Worm (Caenorhabditis elegans) whole organism, mixed stage, embryonic: Measurements from ENCODE around the gene F48E8.8.

Source experiments
- M03D4.4 ChIP-seq: sonication (generic microtip); optimal IDR thresholded peaks from 2 replicates; lab custom pipeline; 2017; ENCODE audit warnings: mild to moderate bottlenecking, missing genetic modification characterization, missing compliant biosample characterization
- bed-3 ChIP-seq: fragments of 200-800 bp; sonication (Bioruptor generic); optimal IDR thresholded peaks from 3 replicates; lab custom pipeline; 2018; ENCODE audit warnings: mild to moderate bottlenecking, missing genetic modification characterization, moderate library complexity, missing compliant biosample characterization
- blmp-1 ChIP-seq: fragments of 150-350 bp; optimal IDR thresholded peaks from 2 replicates; lab custom pipeline; 2014; ENCODE audit warnings: missing biosample characterization, missing genetic modification characterization
- ceh-39 ChIP-seq: fragments of 150-350 bp; optimal IDR thresholded peaks from 2 replicates; lab custom pipeline; 2014; ENCODE audit warnings: missing biosample characterization, missing genetic modification characterization
- ceh-43 ChIP-seq: fragments of 200-800 bp; sonication (Bioruptor generic); optimal IDR thresholded peaks from 2 replicates; lab custom pipeline; 2018; ENCODE audit warnings: mild to moderate bottlenecking, missing genetic modification characterization, moderate library complexity, missing compliant biosample characterization
- ceh-83 ChIP-seq: fragments of 200-800 bp; sonication (Bioruptor generic); optimal IDR thresholded peaks from 2 replicates; lab custom pipeline; 2018; ENCODE audit warnings: mild to moderate bottlenecking, missing genetic modification characterization, missing compliant biosample characterization
- cnd-1 ChIP-seq: fragments of 200-800 bp; sonication (Bioruptor generic); optimal IDR thresholded peaks from 2 replicates; lab custom pipeline; 2018; ENCODE audit warnings: mild to moderate bottlenecking, missing genetic modification characterization, missing compliant biosample characterization
- drap-1 ChIP-seq: fragments of 200-800 bp; sonication (Bioruptor generic); optimal IDR thresholded peaks from 3 replicates; lab custom pipeline; 2018; ENCODE audit warnings: mild to moderate bottlenecking, missing genetic modification characterization, missing compliant biosample characterization
- elt-1 ChIP-seq: sonication (generic microtip); optimal IDR thresholded peaks from 2 replicates; lab custom pipeline; 2017; ENCODE audit warnings: missing genetic modification characterization, mild to moderate bottlenecking, missing compliant biosample characterization, antibody characterized with exemption, moderate library complexity, borderline replicate concordance; ENCODE audit not compliant: insufficient read depth
- elt-3 ChIP-seq: fragments of 150-350 bp; optimal IDR thresholded peaks from 2 replicates; lab custom pipeline; 2014; ENCODE audit warnings: missing biosample characterization, missing genetic modification characterization
- flh-1 ChIP-seq: fragments of 200-800 bp; sonication (Bioruptor generic); optimal IDR thresholded peaks from 2 replicates; lab custom pipeline; 2018; ENCODE audit warnings: mild to moderate bottlenecking, missing genetic modification characterization, moderate library complexity, missing compliant biosample characterization
- ham-2 ChIP-seq: fragments of 200-800 bp; sonication (Bioruptor generic); optimal IDR thresholded peaks from 2 replicates; lab custom pipeline; 2018; ENCODE audit warnings: mild to moderate bottlenecking, missing genetic modification characterization, missing compliant biosample characterization
- hlh-1 ChIP-seq: fragments of 150-350 bp; optimal IDR thresholded peaks from 2 replicates; lab custom pipeline; 2014; ENCODE audit warnings: missing biosample characterization, missing genetic modification reagents, missing genetic modification characterization
- lin-13 ChIP-seq: fragments of 150-350 bp; optimal IDR thresholded peaks from 2 replicates; lab custom pipeline; 2014; ENCODE audit warnings: missing biosample characterization, missing genetic modification characterization
- lin-32 ChIP-seq: fragments of 200-800 bp; sonication (Bioruptor generic); optimal IDR thresholded peaks from 2 replicates; lab custom pipeline; 2018; ENCODE audit warnings: mild to moderate bottlenecking, missing genetic modification characterization, missing compliant biosample characterization
- lsy-2 ChIP-seq: fragments of 150-350 bp; optimal IDR thresholded peaks from 2 replicates; lab custom pipeline; 2014; ENCODE audit warnings: missing biosample characterization, missing genetic modification characterization
- mab-5 ChIP-seq: fragments of 150-350 bp; optimal IDR thresholded peaks from 2 replicates; lab custom pipeline; 2014; ENCODE audit warnings: missing biosample characterization, missing genetic modification characterization
- mls-2 ChIP-seq: sonication (generic microtip); optimal IDR thresholded peaks from 2 replicates; lab custom pipeline; 2016; ENCODE audit warnings: mild to moderate bottlenecking, missing genetic modification characterization, moderate library complexity, missing compliant biosample characterization
- nhr-12 ChIP-seq: fragments of 150-350 bp; optimal IDR thresholded peaks from 2 replicates; lab custom pipeline; 2014; ENCODE audit warnings: missing biosample characterization, missing genetic modification characterization
- nhr-2 ChIP-seq: fragments of 150-350 bp; optimal IDR thresholded peaks from 2 replicates; lab custom pipeline; 2014; ENCODE audit warnings: missing biosample characterization, missing genetic modification characterization
- nhr-28 ChIP-seq: fragments of 150-350 bp; optimal IDR thresholded peaks from 2 replicates; lab custom pipeline; 2014; ENCODE audit warnings: missing biosample characterization, missing genetic modification characterization
- nhr-76 ChIP-seq: sonication (generic microtip); optimal IDR thresholded peaks from 2 replicates; lab custom pipeline; 2017; ENCODE audit warnings: missing biosample characterization, missing genetic modification characterization
- sem-2 ChIP-seq: fragments of 200-800 bp; sonication (Bioruptor generic); optimal IDR thresholded peaks from 2 replicates; lab custom pipeline; 2018; ENCODE audit warnings: mild to moderate bottlenecking, missing genetic modification characterization, missing compliant biosample characterization
- snpc-4 ChIP-seq: fragments of 150-350 bp; optimal IDR thresholded peaks from 2 replicates; lab custom pipeline; 2014; ENCODE audit warnings: missing biosample characterization, missing genetic modification characterization
- sptf-1 ChIP-seq: sonication (generic microtip); optimal IDR thresholded peaks from 2 replicates; lab custom pipeline; 2017; ENCODE audit warnings: mild to moderate bottlenecking, missing genetic modification characterization, moderate library complexity, missing compliant biosample characterization
- tbx-8 ChIP-seq: fragments of 200-800 bp; sonication (Bioruptor generic); optimal IDR thresholded peaks from 2 replicates; lab custom pipeline; 2018; ENCODE audit warnings: mild to moderate bottlenecking, missing genetic modification characterization, moderate library complexity, missing compliant biosample characterization
- unc-39 ChIP-seq: fragments of 150-350 bp; optimal IDR thresholded peaks from 2 replicates; lab custom pipeline; 2014; ENCODE audit warnings: missing biosample characterization, missing genetic modification characterization
- unc-62 ChIP-seq: fragments of 150-350 bp; optimal IDR thresholded peaks from 2 replicates; lab custom pipeline; 2014; ENCODE audit warnings: missing biosample characterization, missing genetic modification reagents, missing genetic modification characterization
- zip-8 ChIP-seq: fragments of 150-350 bp; optimal IDR thresholded peaks from 2 replicates; lab custom pipeline; 2014; ENCODE audit warnings: missing biosample characterization, missing genetic modification characterization
- ztf-11 ChIP-seq: fragments of 150-350 bp; optimal IDR thresholded peaks from 2 replicates; lab custom pipeline; 2014; ENCODE audit warnings: missing biosample characterization, missing genetic modification characterization

The F48E8.8 gene

DNA sequence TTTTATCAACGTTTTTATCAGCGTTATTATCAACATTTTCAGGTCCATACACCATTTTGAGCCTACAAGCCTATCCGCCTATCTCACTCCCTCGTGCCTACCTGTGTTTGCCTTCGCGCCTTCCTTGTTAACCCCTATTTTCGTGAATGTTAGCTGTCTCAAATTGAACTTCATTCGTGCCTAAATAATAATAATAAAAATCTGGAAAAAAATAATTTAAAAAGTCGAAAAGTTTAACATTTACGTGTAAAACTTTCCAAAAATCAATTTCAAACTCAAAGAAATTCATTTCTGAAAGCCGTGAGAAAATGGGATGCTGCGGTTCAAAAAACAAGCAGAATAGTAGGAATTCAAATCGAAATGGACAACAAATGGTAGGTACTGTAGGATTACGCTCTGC, 28.4 kb upstream of the F48E8.8 start, which contains the start of gene R02F2.10:
Gene R02F2.10, plus strand, starts transcription at position 301 of the 400 bp plus-strand sequence.
- no peak for TF ChIP-seq ceh-83 (GFP tag; lab: Kevin White, UChicago)
- no peak for TF ChIP-seq sem-2
- no peak for TF ChIP-seq snpc-4 (tag; lab: Kevin White, UChicago)
- no peak for TF ChIP-seq blmp-1
- no peak for TF ChIP-seq lin-13
- TF ChIP-seq elt-1 (tag; lab: Kevin White, UChicago): no peak
- no peak for TF ChIP-seq flh-1 (GFP tag; lab: Kevin White, UChicago)
- no peak for TF ChIP-seq tbx-8
- no peak for TF ChIP-seq sptf-1
- no peak for TF ChIP-seq ceh-39 (tag; lab: Kevin White, UChicago)
- no peak for TF ChIP-seq drap-1 (GFP tag; lab: Kevin White, UChicago)

DNA sequence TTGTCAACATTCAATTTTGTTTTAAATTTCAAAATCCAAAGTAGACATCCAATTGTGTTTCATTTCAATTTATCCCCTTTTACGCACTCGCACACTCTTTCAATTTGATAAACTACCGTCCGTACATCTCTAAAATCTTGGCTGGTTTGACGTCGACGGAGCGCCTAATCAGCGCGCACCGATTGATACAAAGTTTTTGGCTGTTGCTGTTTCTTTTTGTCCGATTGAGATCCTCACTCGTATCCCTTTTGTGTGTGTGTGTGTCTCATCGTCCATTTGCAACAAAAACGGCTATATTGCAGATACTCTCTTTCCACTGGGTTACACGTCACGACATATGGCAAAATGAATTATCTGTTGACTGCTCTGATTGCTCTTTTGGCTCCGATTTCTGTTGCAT, 24.6 kb upstream of the F48E8.8 start, which contains the start of gene lon-1:
Gene lon-1, plus strand, starts transcription at position 301 of the 400 bp plus-strand sequence.
- TF ChIP-seq snpc-4 (tag; lab: Kevin White, UChicago): no peak
- no peak for TF ChIP-seq bed-3

DNA sequence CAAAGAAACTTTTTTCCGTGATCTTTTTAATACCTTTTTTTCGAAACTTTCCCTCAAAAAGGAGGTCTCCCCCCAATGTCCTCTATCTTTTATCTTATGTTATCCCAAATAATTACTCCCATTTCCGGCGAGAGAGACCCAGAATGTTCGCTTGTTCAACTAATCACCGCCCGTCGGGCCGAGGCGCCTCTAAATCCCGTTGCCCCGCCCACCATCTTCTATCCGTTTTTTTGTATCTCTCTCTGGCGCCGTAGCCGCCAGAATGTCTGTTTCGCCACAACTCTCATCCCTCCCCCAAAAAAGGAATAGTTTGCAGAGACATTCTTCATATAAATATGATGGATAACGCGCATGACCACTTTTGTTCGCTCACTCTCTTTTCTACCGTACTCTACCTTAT, 23.1 kb upstream of the F48E8.8 start:
- TF ChIP-seq ceh-39 (tag; lab: Kevin White, UChicago) (no peak), cnd-1 (tag; lab: Kevin White, UChicago) (no peak), drap-1 (GFP tag; lab: Kevin White, UChicago) (no peak), nhr-76 (tag; lab: Kevin White, UChicago) (no peak), mls-2 (tag; lab: Kevin White, UChicago) (no peak), nhr-2 (tag; lab: Kevin White, UChicago) (no peak), unc-39 (tag; lab: Kevin White, UChicago) (no peak), ztf-11 (tag; lab: Kevin White, UChicago) (no peak), nhr-28 (tag; lab: Kevin White, UChicago) (no peak), ham-2 (no peak)
- TF ChIP-seq, all 35 proteins: peak for 0

DNA sequence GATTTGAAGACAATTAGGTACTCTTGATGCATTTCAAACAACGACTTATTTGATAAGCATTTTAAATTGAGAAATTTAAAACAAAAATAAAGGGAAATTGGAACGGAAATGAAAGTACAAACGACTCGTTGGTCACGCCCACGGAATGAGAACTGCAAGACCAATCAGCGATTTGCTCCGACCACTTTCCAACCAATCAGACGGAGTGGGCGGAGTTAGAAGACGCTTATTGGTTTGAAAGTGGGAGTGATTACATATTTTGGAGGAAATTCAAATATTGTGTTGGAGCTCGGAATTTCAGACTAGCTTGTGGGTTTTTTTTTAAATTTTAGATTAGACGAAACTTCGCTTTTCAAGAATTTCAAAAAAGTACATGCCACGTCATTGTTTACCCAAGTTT, 19.5 kb upstream of the F48E8.8 start:
- TF ChIP-seq ceh-43 (GFP tag; lab: Kevin White, UChicago) (no peak), bed-3 (no peak), lsy-2 (tag; lab: Kevin White, UChicago) (no peak), lin-13 (no peak), zip-8 (no peak), M03D4.4 (tag; lab: Kevin White, UChicago) (no peak), unc-62 (no peak), ceh-83 (GFP tag; lab: Kevin White, UChicago) (no peak), mab-5 (no peak), tbx-8 (no peak), ham-2 (no peak), blmp-1 (no peak), drap-1 (GFP tag; lab: Kevin White, UChicago) (no peak), unc-39 (tag; lab: Kevin White, UChicago) (no peak)

DNA sequence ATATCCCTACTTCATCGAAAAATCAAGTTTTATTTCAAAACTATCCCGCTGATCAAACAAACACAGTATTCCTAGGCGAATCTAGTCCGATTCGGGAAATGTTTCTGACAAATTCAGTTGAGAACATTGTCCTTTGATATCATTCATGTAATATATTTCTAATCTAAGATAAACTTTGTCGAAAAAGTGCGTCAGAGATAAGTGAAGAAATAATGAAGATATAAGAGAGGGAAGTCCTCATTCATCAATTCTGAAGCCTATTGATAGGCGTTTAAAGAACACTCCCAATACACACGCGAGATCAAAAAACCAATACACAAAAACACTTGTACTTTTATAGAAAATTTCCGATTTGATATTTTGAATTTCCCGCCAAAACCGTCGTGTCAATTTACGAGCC, 15.2 kb upstream of the F48E8.8 start:
- TF ChIP-seq nhr-28 (tag; lab: Kevin White, UChicago) (no peak), ceh-39 (tag; lab: Kevin White, UChicago) (no peak), ceh-83 (GFP tag; lab: Kevin White, UChicago) (no peak), unc-39 (tag; lab: Kevin White, UChicago) (no peak), mls-2 (tag; lab: Kevin White, UChicago) (no peak), lin-32 (GFP tag; lab: Kevin White, UChicago) (no peak), ceh-43 (GFP tag; lab: Kevin White, UChicago) (no peak)

DNA sequence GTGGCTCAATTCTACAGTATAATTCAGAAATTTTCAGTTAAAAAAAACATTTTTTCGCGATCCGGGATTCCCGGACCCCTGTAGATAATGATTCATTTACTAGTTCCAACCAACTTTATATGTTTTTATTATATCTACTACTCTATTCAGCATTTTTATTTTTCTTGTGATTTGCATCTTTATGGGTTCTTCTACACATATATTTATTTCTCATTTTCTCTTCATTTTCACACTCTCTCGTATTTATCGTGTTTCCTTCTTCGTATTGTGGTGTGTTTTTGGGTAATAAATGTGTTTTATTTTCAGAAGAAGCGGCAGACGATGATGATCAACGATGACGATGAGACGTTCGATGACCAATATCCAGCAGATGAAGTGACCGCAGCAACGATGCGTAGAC, 14.5 kb upstream of the F48E8.8 start, which contains the start of gene F48E8.2:
Gene F48E8.2, plus strand, starts transcription at position 301 of the 400 bp plus-strand sequence.
- TF ChIP-seq elt-3 (no peak), mab-5 (no peak), hlh-1 (tag; lab: Kevin White, UChicago) (no peak), zip-8 (no peak), lin-13 (no peak), elt-1 (tag; lab: Kevin White, UChicago) (no peak), nhr-28 (tag; lab: Kevin White, UChicago) (no peak), nhr-12 (tag; lab: Kevin White, UChicago) (no peak), cnd-1 (tag; lab: Kevin White, UChicago) (no peak), ceh-43 (GFP tag; lab: Kevin White, UChicago) (no peak), drap-1 (GFP tag; lab: Kevin White, UChicago) (no peak), lin-32 (GFP tag; lab: Kevin White, UChicago) (no peak)
